Worm (Caenorhabditis elegans) whole organism, L4 larva: ENCODE measurements around the gene C50F4.16.

Source experiments
- F37D6.2 ChIP-seq: sonication (generic microtip); optimal IDR thresholded peaks from 2 replicates; lab custom pipeline; 2016; ENCODE audit warnings: mild to moderate bottlenecking, missing genetic modification characterization, missing compliant biosample characterization
- F44E2.7 ChIP-seq: fragments of 200-800 bp; sonication (Bioruptor generic); IDR thresholded peaks from 2 replicates; pipeline ENCODE4 v2.1.2; 2022; ENCODE audit warnings: missing genetic modification characterization, missing compliant biosample characterization
- T26A8.4 ChIP-seq: fragments of 200-800 bp; sonication (Bioruptor generic); IDR thresholded peaks from 2 replicates; pipeline ENCODE4 v1.3.6; 2022; ENCODE audit warnings: missing genetic modification characterization, missing compliant biosample characterization
- Y105C5A.15 ChIP-seq: fragments of 200-800 bp; sonication (Bioruptor generic); IDR thresholded peaks from 2 replicates; pipeline ENCODE4 v1.3.6; 2022; ENCODE audit warnings: missing genetic modification characterization, missing compliant biosample characterization
- arid-1 ChIP-seq: fragments of 200-800 bp; sonication (Bioruptor generic); conservative IDR thresholded peaks from 2 replicates; pipeline ENCODE4 v1.3.6; 2022; ENCODE audit warnings: missing genetic modification reagents, missing genetic modification characterization, missing compliant biosample characterization
- attf-4 ChIP-seq: sonication (generic microtip); optimal IDR thresholded peaks from 3 replicates; lab custom pipeline; 2017; ENCODE audit warnings: missing biosample characterization, missing genetic modification characterization
- ceh-20 ChIP-seq: fragments of 200-800 bp; sonication (Bioruptor generic); IDR thresholded peaks from 2 replicates; pipeline ENCODE4 v1.3.6; 2022; ENCODE audit warnings: missing genetic modification reagents, missing genetic modification characterization, missing compliant biosample characterization
- ctbp-1 ChIP-seq: fragments of 200-800 bp; sonication (Bioruptor generic); IDR thresholded peaks from 2 replicates; pipeline ENCODE4 v1.3.6; 2022; ENCODE audit warnings: missing genetic modification reagents, missing genetic modification characterization, missing compliant biosample characterization
- daf-12 ChIP-seq: fragments of 150-350 bp; optimal IDR thresholded peaks from 2 replicates; lab custom pipeline; 2014; ENCODE audit warnings: missing biosample characterization, missing genetic modification reagents, missing genetic modification characterization
- daf-19 ChIP-seq: fragments of 200-800 bp; sonication (Bioruptor generic); conservative IDR thresholded peaks from 2 replicates; pipeline ENCODE4 v1.3.6; 2022; ENCODE audit warnings: missing genetic modification characterization, missing compliant biosample characterization
- dmd-8 ChIP-seq: fragments of 200-800 bp; sonication (Bioruptor generic); IDR thresholded peaks from 2 replicates; pipeline ENCODE4 v1.3.6; 2022; ENCODE audit warnings: missing genetic modification characterization, missing compliant biosample characterization
- dpl-1 ChIP-seq: fragments of 150-350 bp; optimal IDR thresholded peaks from 2 replicates; lab custom pipeline; 2014; ENCODE audit warnings: missing biosample characterization, missing genetic modification reagents, missing genetic modification characterization
- dve-1 ChIP-seq: sonication (generic microtip); optimal IDR thresholded peaks from 2 replicates; lab custom pipeline; 2017; ENCODE audit warnings: antibody characterized with exemption, mild to moderate bottlenecking, missing genetic modification characterization, missing compliant biosample characterization; ENCODE audit not compliant: insufficient read depth
- egl-27 ChIP-seq: sonication (generic microtip); optimal IDR thresholded peaks from 3 replicates; lab custom pipeline; 2017; ENCODE audit warnings: missing biosample characterization, missing genetic modification reagents, missing genetic modification characterization
- egl-43 ChIP-seq: fragments of 200-800 bp; sonication (Bioruptor generic); IDR thresholded peaks from 2 replicates; pipeline ENCODE4 v1.3.6; 2022; ENCODE audit warnings: missing genetic modification reagents, missing genetic modification characterization, missing compliant biosample characterization
- hlh-11 ChIP-seq: fragments of 200-800 bp; sonication (Bioruptor generic); optimal IDR thresholded peaks from 2 replicates; lab custom pipeline; 2018; ENCODE audit warnings: mild to moderate bottlenecking, missing genetic modification characterization, missing compliant biosample characterization
- hlh-30 ChIP-seq: sonication (generic microtip); optimal IDR thresholded peaks from 2 replicates; lab custom pipeline; 2017; ENCODE audit warnings: antibody characterized with exemption, mild to moderate bottlenecking, missing genetic modification characterization, missing compliant biosample characterization; ENCODE audit not compliant: insufficient read depth
- hmg-1.1 ChIP-seq: fragments of 200-800 bp; sonication (Bioruptor generic); IDR thresholded peaks from 2 replicates; pipeline ENCODE4 v1.3.6; 2022; ENCODE audit warnings: missing genetic modification reagents, missing genetic modification characterization, missing compliant biosample characterization
- lin-1 ChIP-seq: fragments of 200-800 bp; sonication (Bioruptor generic); IDR thresholded peaks from 2 replicates; pipeline ENCODE4 v1.3.6; 2022; ENCODE audit warnings: missing genetic modification reagents, missing genetic modification characterization, missing compliant biosample characterization
- lin-29 ChIP-seq: fragments of 200-800 bp; sonication (Bioruptor generic); IDR thresholded peaks from 2 replicates; pipeline ENCODE4 v1.3.6; 2022; ENCODE audit warnings: missing genetic modification reagents, missing genetic modification characterization, missing compliant biosample characterization
- lir-3 ChIP-seq: sonication (generic microtip); optimal IDR thresholded peaks from 2 replicates; lab custom pipeline; 2016; ENCODE audit warnings: mild to moderate bottlenecking, missing genetic modification characterization, missing compliant biosample characterization
- mep-1 ChIP-seq: fragments of 150-350 bp; sonication (generic microtip); optimal IDR thresholded peaks from 3 replicates; lab custom pipeline; 2014; ENCODE audit warnings: missing biosample characterization, missing genetic modification characterization
- mes-2 ChIP-seq: sonication (generic microtip); optimal IDR thresholded peaks from 2 replicates; lab custom pipeline; 2016; ENCODE audit warnings: missing genotype, mild to moderate bottlenecking, missing genetic modification characterization, missing compliant biosample characterization; ENCODE audit not compliant: poor library complexity, severe bottlenecking
- mxl-3 ChIP-seq: fragments of 200-800 bp; sonication (Bioruptor generic); optimal IDR thresholded peaks from 2 replicates; lab custom pipeline; 2018; ENCODE audit warnings: mild to moderate bottlenecking, missing genetic modification characterization, missing compliant biosample characterization
- nhr-102 ChIP-seq: sonication (generic microtip); optimal IDR thresholded peaks from 2 replicates; lab custom pipeline; 2016; ENCODE audit warnings: mild to moderate bottlenecking, missing genetic modification characterization, moderate library complexity, missing compliant biosample characterization
- nhr-111 ChIP-seq: fragments of 200-800 bp; sonication (Bioruptor generic); optimal IDR thresholded peaks from 2 replicates; lab custom pipeline; 2018; ENCODE audit warnings: mild to moderate bottlenecking, missing genetic modification characterization, missing compliant biosample characterization
- nhr-41 ChIP-seq: fragments of 200-800 bp; sonication (Bioruptor generic); IDR thresholded peaks from 2 replicates; pipeline ENCODE4 v1.3.6; 2022; ENCODE audit warnings: missing genetic modification reagents, missing genetic modification characterization, missing compliant biosample characterization
- nhr-48 ChIP-seq: sonication (generic microtip); optimal IDR thresholded peaks from 2 replicates; lab custom pipeline; 2016; ENCODE audit warnings: mild to moderate bottlenecking, missing genetic modification characterization, missing compliant biosample characterization
- nhr-6 ChIP-seq: fragments of 150-350 bp; optimal IDR thresholded peaks from 2 replicates; lab custom pipeline; 2014; ENCODE audit warnings: missing biosample characterization, missing genetic modification characterization
- nhr-76 ChIP-seq: fragments of 150-350 bp; optimal IDR thresholded peaks from 2 replicates; lab custom pipeline; 2014; ENCODE audit warnings: missing biosample characterization, missing genetic modification characterization
- nhr-77 ChIP-seq: fragments of 150-350 bp; optimal IDR thresholded peaks from 2 replicates; lab custom pipeline; 2014; ENCODE audit warnings: missing biosample characterization, missing genetic modification characterization
- pha-4 ChIP-seq, 2 experiments: fragments of 150-350 bp in 1 of 2; fragments of 200-800 bp in 1 of 2; sonication (Bioruptor generic) in 1 of 2; IDR thresholded peaks in 1 of 2; optimal IDR thresholded peaks in 1 of 2; 2 replicates each; pipeline versions ENCODE4 v1.3.6 to Lab custom; 2014 to 2022; ENCODE audit warnings: missing genetic modification characterization in 2 of 2, missing genetic modification reagents in 2 of 2, missing biosample characterization in 1 of 2, missing compliant biosample characterization in 1 of 2
- sdz-12 ChIP-seq: fragments of 200-800 bp; sonication (Bioruptor generic); optimal IDR thresholded peaks from 2 replicates; lab custom pipeline; 2018; ENCODE audit warnings: mild to moderate bottlenecking, missing genetic modification characterization, missing compliant biosample characterization
- spr-1 ChIP-seq: sonication (generic microtip); optimal IDR thresholded peaks from 2 replicates; lab custom pipeline; 2016; ENCODE audit warnings: mild to moderate bottlenecking, missing genetic modification characterization, missing compliant biosample characterization
- unc-130 ChIP-seq: sonication (generic microtip); optimal IDR thresholded peaks from 2 replicates; lab custom pipeline; 2016; ENCODE audit warnings: missing genetic modification reagents, missing genetic modification characterization, missing compliant biosample characterization
- unc-39 ChIP-seq: sonication (generic microtip); optimal IDR thresholded peaks from 2 replicates; lab custom pipeline; 2017; ENCODE audit warnings: missing biosample characterization, missing genetic modification characterization
- unc-62 ChIP-seq, 3 experiments: fragments of 150-350 bp in 1 of 3; sonication (generic microtip); optimal IDR thresholded peaks in 2 of 3; peaks in 1 of 3; 1 replicate in 1 of 3; 2 replicates in 2 of 3; lab custom pipeline; 2014 to 2017; ENCODE audit warnings: missing biosample characterization in 3 of 3, missing genetic modification characterization in 3 of 3, missing genetic modification reagents in 3 of 3, missing genotype in 1 of 3

C50F4.16 gene

DNA sequence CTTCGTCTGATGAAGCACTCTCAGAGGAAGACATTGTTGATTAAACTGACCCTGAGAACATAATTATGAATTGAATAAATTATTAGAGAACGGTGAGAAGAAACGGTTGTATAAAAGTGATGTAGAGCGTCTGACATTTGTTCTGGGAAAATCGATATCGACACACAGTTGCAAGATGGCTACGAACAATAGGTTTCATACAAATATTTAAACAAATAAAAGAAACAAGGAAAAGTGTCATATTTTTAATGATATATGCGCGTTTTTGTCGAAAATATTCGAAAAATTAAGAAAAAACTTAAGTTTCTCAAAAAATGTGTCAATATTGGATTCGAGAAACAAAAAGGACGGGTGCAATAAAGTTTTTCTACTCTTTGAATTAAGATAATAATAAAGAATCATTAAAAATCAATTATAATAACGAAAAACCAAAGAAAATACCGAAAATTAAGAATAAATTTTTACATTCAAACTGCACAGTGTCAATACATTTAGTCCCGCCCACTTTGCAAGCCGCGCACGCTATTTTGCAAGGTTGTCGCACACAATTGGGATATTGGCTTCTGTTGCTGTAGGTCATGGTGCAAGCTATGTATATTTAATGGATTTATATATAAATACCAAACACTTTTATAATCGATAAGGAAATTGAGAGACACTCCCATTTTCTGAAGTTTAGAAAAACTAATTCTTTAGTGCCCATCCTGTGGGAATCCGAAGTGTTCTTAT is 41.4 kb upstream of the C50F4.16 start, which contains the start of gene rtfo-1:
Gene rtfo-1 (minus strand): TSS at position 51 of the 729 bp plus-strand sequence.
- peak; percentile 5 for TF ChIP-seq unc-130 (GFP tag; lab: Kevin White, UChicago)
- peak; percentile 45 for TF ChIP-seq spr-1 (tag; lab: Kevin White, UChicago)
- TF ChIP-seq Y105C5A.15 (GFP tag; lab: Robert Waterston, UW) = no peak
- TF ChIP-seq hlh-30 (tag; lab: Kevin White, UChicago) = peak; percentile 12
- TF ChIP-seq nhr-102 (tag; lab: Kevin White, UChicago) = peak; percentile 8
- peak; percentile 86 for TF ChIP-seq mes-2 (tag; lab: Kevin White, UChicago)
- peak; percentile 58 for TF ChIP-seq mep-1
- TF ChIP-seq hmg-1.1 = peak; percentile 52; the same call in 1 of the 2 replicates
- peak; percentile 32 for TF ChIP-seq dpl-1 (GFP tag; lab: Kevin White, UChicago)
- no peak for TF ChIP-seq pha-4 (GFP tag; IDR thresholded peaks at IDR 0.05; lab: Robert Waterston, UW)
- TF ChIP-seq pha-4 (tag; optimal IDR thresholded peaks at IDR 0.05; lab: Kevin White, UChicago) = peak; percentile 24
- TF ChIP-seq nhr-41 (GFP tag; lab: Robert Waterston, UW) = no peak
- peak; percentile 25 for TF ChIP-seq nhr-6 (tag; lab: Kevin White, UChicago)
- no peak for TF ChIP-seq egl-43 (GFP tag; lab: Robert Waterston, UW)
- TF ChIP-seq, all 104 proteins: peak for 10

- TF ChIP-seq dmd-8 = no peak
- no peak for TF ChIP-seq arid-1 (GFP tag; lab: Robert Waterston, UW)
- TF ChIP-seq F44E2.7 = no peak
- no peak for TF ChIP-seq attf-4 (tag; lab: Kevin White, UChicago)
- no peak for TF ChIP-seq sdz-12 (GFP tag; lab: Kevin White, UChicago)
- no peak for TF ChIP-seq nhr-48
- no peak for TF ChIP-seq mxl-3
- TF ChIP-seq lin-1 = no peak
- no peak for TF ChIP-seq nhr-77 (tag; lab: Kevin White, UChicago)
- no peak for TF ChIP-seq F37D6.2 (tag; lab: Kevin White, UChicago)
- no peak for TF ChIP-seq egl-27 (tag; lab: Kevin White, UChicago)
- no peak for TF ChIP-seq unc-39 (tag; lab: Kevin White, UChicago)
- no peak for TF ChIP-seq ceh-20 (GFP tag; lab: Robert Waterston, UW)
- TF ChIP-seq T26A8.4 (GFP tag; lab: Robert Waterston, UW) = no peak
- no peak for TF ChIP-seq daf-19 (GFP tag; lab: Robert Waterston, UW)
- no peak for TF ChIP-seq lin-29 (GFP tag; lab: Robert Waterston, UW)
- no peak for TF ChIP-seq daf-12 (tag; lab: Kevin White, UChicago)
- TF ChIP-seq hlh-11 (tag; lab: Kevin White, UChicago) = no peak
These were observed 35.6 kb upstream of the C50F4.16 start, which contains the start of gene F25B3.2 for ce11 chrV:9576991-9577390. F25B3.2 (plus strand) TSS chrV:9577291.

DNA sequence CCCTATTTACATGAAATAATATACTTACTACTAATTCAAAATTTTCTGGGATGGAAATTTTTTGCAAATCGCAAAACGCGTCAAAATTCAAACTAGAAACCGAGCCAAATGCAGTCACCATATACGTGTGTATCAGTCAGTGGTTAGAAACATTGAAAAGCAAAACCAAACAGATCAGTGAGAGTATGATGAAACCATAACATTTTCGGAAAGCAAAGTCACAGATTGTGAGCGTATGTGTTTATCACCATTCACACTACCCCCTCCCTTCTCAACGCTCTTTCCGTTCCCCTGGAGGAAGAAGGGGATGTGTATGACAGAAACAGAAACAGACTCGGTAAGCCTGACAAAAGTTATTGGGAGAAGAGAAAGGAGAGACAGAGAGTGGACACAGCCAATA is 30.3 kb upstream of the C50F4.16 start:
- no peak for TF ChIP-seq T26A8.4 (GFP tag; lab: Robert Waterston, UW)
- no peak for TF ChIP-seq nhr-76 (tag; lab: Kevin White, UChicago)
- peak; percentile 50 for TF ChIP-seq dve-1
- peak in 1 of 2 experiments; percentile 92 for TF ChIP-seq unc-62 (GFP tag; optimal IDR thresholded peaks at IDR 0.05 in 1 of 2; lab: Kevin White, UChicago)
- no peak for TF ChIP-seq unc-62 (tag; optimal IDR thresholded peaks at IDR 0.05; lab: Kevin White, UChicago)
- no peak for TF ChIP-seq nhr-41 (GFP tag; lab: Robert Waterston, UW)
- no peak for TF ChIP-seq nhr-111
- no peak for TF ChIP-seq lir-3 (tag; lab: Kevin White, UChicago)
- no peak for TF ChIP-seq ctbp-1 (GFP tag; lab: Robert Waterston, UW)
